Fruit fly (Drosophila melanogaster): ENCODE measurements around the gene CG14042.

CG14042 gene

DNA sequence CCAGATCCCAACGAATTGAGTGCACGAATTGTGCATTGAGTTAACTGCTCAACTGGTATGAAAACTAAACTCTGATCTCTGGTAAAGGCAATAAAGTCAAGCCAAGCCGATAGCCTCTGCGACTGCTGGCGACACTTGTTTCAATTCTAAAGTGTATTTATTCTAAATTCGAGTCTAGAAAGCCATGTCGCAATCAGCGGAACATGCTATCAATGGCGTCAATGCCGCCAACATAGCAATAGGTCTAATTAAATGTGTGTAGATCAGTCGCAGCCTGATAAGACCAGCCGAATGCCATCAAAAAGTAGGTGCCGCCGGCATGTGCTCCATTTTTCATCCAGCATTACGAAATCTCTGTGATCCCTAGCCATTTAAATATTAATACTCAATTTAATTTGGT, 12.0 kb upstream of the CG14042 start (continued):
- no peak for TF ChIP-seq Aef1 (GFP tag; IDR thresholded peaks at IDR 0.05)
- no peak for TF ChIP-seq dimm (GFP tag; IDR thresholded peaks at IDR 0.05)
- TF ChIP-seq CG17359 (tag; optimal IDR thresholded peaks at IDR 0.05), result no peak
- no peak for TF ChIP-seq seq (GFP tag; IDR thresholded peaks at IDR 0.05)
- no peak for TF ChIP-seq CG2199 (GFP tag; IDR thresholded peaks at IDR 0.05)
- no peak for TF ChIP-seq HmgZ (tag; optimal IDR thresholded peaks at IDR 0.05)
- TF ChIP-seq CG16815 (GFP tag; optimal IDR thresholded peaks at IDR 0.05), result no peak
- no peak for TF ChIP-seq hth (optimal IDR thresholded peaks at IDR 0.05)
- TF ChIP-seq p53 (GFP tag; optimal IDR thresholded peaks at IDR 0.05), result no peak
- TF ChIP-seq CG34376 (GFP tag; optimal IDR thresholded peaks at IDR 0.05), result peak; percentile 82
- TF ChIP-seq NC2β (GFP tag; optimal IDR thresholded peaks at IDR 0.05), result no peak
- no peak for TF ChIP-seq CG8089 (GFP tag; optimal IDR thresholded peaks at IDR 0.05)
- no peak for TF ChIP-seq amos (GFP tag; IDR thresholded peaks at IDR 0.05; ENCODE audit: partially characterized antibody)
- no peak for TF ChIP-seq Scr (GFP tag; IDR thresholded peaks at IDR 0.05; ENCODE audit: partially characterized antibody)
- TF ChIP-seq CrebB (tag; optimal IDR thresholded peaks at IDR 0.05), result no peak
- TF ChIP-seq pita (GFP tag; optimal IDR thresholded peaks at IDR 0.05), result no peak
- TF ChIP-seq cwo (GFP tag; optimal IDR thresholded peaks at IDR 0.05), result peak; percentile 34
- TF ChIP-seq CG9876 (GFP tag; optimal IDR thresholded peaks at IDR 0.05), result no peak
- TF ChIP-seq Mes4 (GFP tag; optimal IDR thresholded peaks at IDR 0.05), result no peak
- TF ChIP-seq CG9437 (GFP tag; optimal IDR thresholded peaks at IDR 0.05), result no peak
- no peak for TF ChIP-seq luna (GFP tag; optimal IDR thresholded peaks at IDR 0.05)
- no peak for TF ChIP-seq CG15073 (GFP tag; optimal IDR thresholded peaks at IDR 0.05)
- TF ChIP-seq CkIIα-i1 (GFP tag; IDR thresholded peaks at IDR 0.05), result no peak
- 0 out of 4 replicates have a peak, but pooled peaks have one; percentile 16 for TF ChIP-seq chinmo (GFP tag; IDR thresholded peaks at IDR 0.05; ENCODE audit: partially characterized antibody)
- TF ChIP-seq jumu (GFP tag; optimal IDR thresholded peaks at IDR 0.05), result no peak
- TF ChIP-seq CG8478 (optimal IDR thresholded peaks at IDR 0.05), result no peak
- peak; percentile 50 for TF ChIP-seq sug (tag; optimal IDR thresholded peaks at IDR 0.05)
- no peak for TF ChIP-seq hkb (optimal IDR thresholded peaks at IDR 0.05)
- no peak for TF ChIP-seq hkb (GFP tag; IDR thresholded peaks at IDR 0.05)

dm6 chr2L:5027321-5028069, 10.0 kb upstream of the CG14042 start:
- peak in 1 of 2 experiments; percentile 0 for TF ChIP-seq Hr51 (GFP tag; optimal IDR thresholded peaks at IDR 0.05)
- TF ChIP-seq sug (tag; optimal IDR thresholded peaks at IDR 0.05), result peak; percentile 55
- TF ChIP-seq Poxn (GFP tag; IDR thresholded peaks at IDR 0.05), result no peak
- TF ChIP-seq ase (GFP tag; IDR thresholded peaks at IDR 0.05), result no peak
- TF ChIP-seq ttk (GFP tag; IDR thresholded peaks at IDR 0.05), result no peak
- peak; percentile 92 for TF ChIP-seq D19B (GFP tag; optimal IDR thresholded peaks at IDR 0.05)
- TF ChIP-seq CG34376 (GFP tag; optimal IDR thresholded peaks at IDR 0.05), result peak; percentile 95
- TF ChIP-seq CG17328 (GFP tag; IDR thresholded peaks at IDR 0.05), result no peak
- TF ChIP-seq ftz-f1 (GFP tag; optimal IDR thresholded peaks at IDR 0.05), result peak; percentile 37
- TF ChIP-seq Deaf1 (tag; optimal IDR thresholded peaks at IDR 0.05), result peak; percentile 97
- TF ChIP-seq CG18599 (GFP tag; optimal IDR thresholded peaks at IDR 0.05), result peak; percentile 8
- TF ChIP-seq cg (GFP tag; optimal IDR thresholded peaks at IDR 0.05), result peak; percentile 46
- peak; percentile 11 for TF ChIP-seq CG11504 (tag; optimal IDR thresholded peaks at IDR 0.05)
- TF ChIP-seq CG31388 (GFP tag; optimal IDR thresholded peaks at IDR 0.05), result no peak
- peak; percentile 9 for TF ChIP-seq lilli (GFP tag; optimal IDR thresholded peaks at IDR 0.05)
- TF ChIP-seq Six4 (GFP tag; optimal IDR thresholded peaks at IDR 0.05), result no peak
- TF ChIP-seq tll (GFP tag; optimal IDR thresholded peaks at IDR 0.05), result no peak
- TF ChIP-seq CG15269 (tag; optimal IDR thresholded peaks at IDR 0.05), result no peak
- no peak for TF ChIP-seq Mrtf (GFP tag; IDR thresholded peaks at IDR 0.05)
- peak; percentile 32 for TF ChIP-seq CG2678 (tag; optimal IDR thresholded peaks at IDR 0.05)
- TF ChIP-seq wdn (GFP tag; IDR thresholded peaks at IDR 0.05), result no peak
- TF ChIP-seq row (GFP tag; IDR thresholded peaks at IDR 0.05), result peak; percentile 57; the same call in 2 of the 3 replicates
- no peak for TF ChIP-seq CG1024 (GFP tag; IDR thresholded peaks at IDR 0.05)
- no peak for TF ChIP-seq CG11560 (tag; IDR thresholded peaks at IDR 0.05)
- peak; percentile 51 for TF ChIP-seq Nf-YC (tag; optimal IDR thresholded peaks at IDR 0.05)
